Worm (Caenorhabditis elegans) whole organism, mixed stage, embryonic: Measurements from ENCODE around the gene fbxa-112.

Experiments
- blmp-1 ChIP-seq: fragments of 150-350 bp; optimal IDR thresholded peaks from 2 replicates; lab custom pipeline; 2014; ENCODE audit warnings: missing biosample characterization, missing genetic modification characterization
- ceh-43 ChIP-seq: fragments of 200-800 bp; sonication (Bioruptor generic); optimal IDR thresholded peaks from 2 replicates; lab custom pipeline; 2018; ENCODE audit warnings: mild to moderate bottlenecking, missing genetic modification characterization, moderate library complexity, missing compliant biosample characterization
- cnd-1 ChIP-seq: fragments of 200-800 bp; sonication (Bioruptor generic); optimal IDR thresholded peaks from 2 replicates; lab custom pipeline; 2018; ENCODE audit warnings: mild to moderate bottlenecking, missing genetic modification characterization, missing compliant biosample characterization
- lsy-2 ChIP-seq: fragments of 150-350 bp; optimal IDR thresholded peaks from 2 replicates; lab custom pipeline; 2014; ENCODE audit warnings: missing biosample characterization, missing genetic modification characterization
- mep-1 ChIP-seq: fragments of 150-350 bp; optimal IDR thresholded peaks from 2 replicates; lab custom pipeline; 2017; ENCODE audit warnings: missing biosample characterization, missing genetic modification reagents, missing genetic modification characterization, inconsistent platforms
- nhr-12 ChIP-seq: fragments of 150-350 bp; optimal IDR thresholded peaks from 2 replicates; lab custom pipeline; 2014; ENCODE audit warnings: missing biosample characterization, missing genetic modification characterization
- nhr-237 ChIP-seq: fragments of 150-350 bp; optimal IDR thresholded peaks from 2 replicates; lab custom pipeline; 2014; ENCODE audit warnings: missing biosample characterization, missing genetic modification characterization
- pha-4 ChIP-seq: fragments of 150-350 bp; optimal IDR thresholded peaks from 2 replicates; lab custom pipeline; 2018; ENCODE audit warnings: missing biosample characterization, missing genetic modification reagents, missing genetic modification characterization
- snpc-4 ChIP-seq: fragments of 150-350 bp; optimal IDR thresholded peaks from 2 replicates; lab custom pipeline; 2014; ENCODE audit warnings: missing biosample characterization, missing genetic modification characterization
- unc-62 ChIP-seq: fragments of 150-350 bp; optimal IDR thresholded peaks from 2 replicates; lab custom pipeline; 2014; ENCODE audit warnings: missing biosample characterization, missing genetic modification reagents, missing genetic modification characterization
- ztf-11 ChIP-seq: fragments of 150-350 bp; optimal IDR thresholded peaks from 2 replicates; lab custom pipeline; 2014; ENCODE audit warnings: missing biosample characterization, missing genetic modification characterization

ce11 chrV:16954766-16955165 lies 6.9 kb upstream of the fbxa-112 start, which contains the start of gene srh-206:
- TF ChIP-seq ceh-43 (GFP tag; lab: Kevin White, UChicago), result no peak
- no peak for TF ChIP-seq snpc-4 (tag; lab: Kevin White, UChicago)
- no peak for TF ChIP-seq blmp-1 (tag; lab: Kevin White, UChicago)
- no peak for TF ChIP-seq cnd-1
- no peak for TF ChIP-seq nhr-12
- no peak for TF ChIP-seq pha-4
- no peak for TF ChIP-seq nhr-237
- no peak for TF ChIP-seq ztf-11 (tag; lab: Kevin White, UChicago)
- no peak for TF ChIP-seq lsy-2 (tag; lab: Kevin White, UChicago)
- TF ChIP-seq unc-62, result no peak
- TF ChIP-seq mep-1 (tag; lab: Kevin White, UChicago), result no peak
